Worm (Caenorhabditis elegans): Measurements from ENCODE around the gene K12B6.4.

- no peak for TF ChIP-seq dve-1 (tag; optimal IDR thresholded peaks at IDR 0.05)
- TF ChIP-seq pros-1 (tag; optimal IDR thresholded peaks at IDR 0.05): no peak
- no peak for TF ChIP-seq lin-11 (tag; optimal IDR thresholded peaks at IDR 0.05)
- no peak for TF ChIP-seq fax-1 (tag; optimal IDR thresholded peaks at IDR 0.05)
Measured at ce11 chrV:6253936-6254335, 27.1 kb downstream of the K12B6.4 start.
